Worm (Caenorhabditis elegans): Measurements from ENCODE around the gene Y53F4B.24.
"Not testable (repeated sequence)": the region's sequence is repeated elsewhere in the genome, so short reads cannot be mapped to it uniquely, and the experiment has no call there.

Y53F4B.24 gene

ce11 chrII:15143729-15144128 lies 9.5 kb upstream of the Y53F4B.24 start:
- TF ChIP-seq npax-4 (tag; optimal IDR thresholded peaks at IDR 0.05), result no peak
- TF ChIP-seq tbx-2 (tag; optimal IDR thresholded peaks at IDR 0.05), result no peak
- no peak for TF ChIP-seq ceh-30 (tag; optimal IDR thresholded peaks at IDR 0.05)
- no peak for TF ChIP-seq tbx-7 (tag; optimal IDR thresholded peaks at IDR 0.05)
- TF ChIP-seq F13H6.1 (tag; optimal IDR thresholded peaks at IDR 0.05), result no peak
- no peak for TF ChIP-seq nhr-11 (tag; optimal IDR thresholded peaks at IDR 0.05)
- TF ChIP-seq pqm-1 (tag; optimal IDR thresholded peaks at IDR 0.05), result no peak
- TF ChIP-seq dve-1 (tag; optimal IDR thresholded peaks at IDR 0.05), result no peak
- no peak for TF ChIP-seq sdc-2 (tag; optimal IDR thresholded peaks at IDR 0.05)
- no peak for TF ChIP-seq nhr-232 (tag; optimal IDR thresholded peaks at IDR 0.05)
- TF ChIP-seq pros-1 (tag; optimal IDR thresholded peaks at IDR 0.05), result no peak
- TF ChIP-seq elt-4 (tag; optimal IDR thresholded peaks at IDR 0.05), result no peak
- no peak for TF ChIP-seq hlh-8 (tag; optimal IDR thresholded peaks at IDR 0.05)
- no peak for TF ChIP-seq sox-2 (GFP tag; IDR thresholded peaks at IDR 0.05)
- no peak for TF ChIP-seq ceh-9 (tag; optimal IDR thresholded peaks at IDR 0.05)
- TF ChIP-seq Y22D7AL.16 (tag; optimal IDR thresholded peaks at IDR 0.05), result no peak
- no peak for TF ChIP-seq lim-6 (tag; optimal IDR thresholded peaks at IDR 0.05)
- no peak for TF ChIP-seq che-1 (tag; optimal IDR thresholded peaks at IDR 0.05)
- no peak for TF ChIP-seq ref-2 (tag; optimal IDR thresholded peaks at IDR 0.05)
- TF ChIP-seq ceh-18 (tag; optimal IDR thresholded peaks at IDR 0.05), result no peak

ce11 chrII:15140881-15141280 lies 6.6 kb upstream of the Y53F4B.24 start, which contains the start of gene Y53F4B.26:
Gene Y53F4B.26, minus strand, starts transcription at chrII:15140981.
- not testable (repeated sequence) for TF ChIP-seq rnt-1, ceh-48, ahr-1 (tag; optimal IDR thresholded peaks at IDR 0.05)

- TF ChIP-seq hlh-15 (tag; optimal IDR thresholded peaks at IDR 0.05) (no peak), hlh-8 (tag; optimal IDR thresholded peaks at IDR 0.05) (no peak), gmeb-2 (tag; optimal IDR thresholded peaks at IDR 0.05) (no peak), npax-4 (tag; optimal IDR thresholded peaks at IDR 0.05) (no peak), unc-55 (GFP tag; optimal IDR thresholded peaks at IDR 0.05) (no peak), pat-9 (tag; optimal IDR thresholded peaks at IDR 0.05) (no peak), odd-2 (tag; optimal IDR thresholded peaks at IDR 0.05) (no peak), ahr-1 (tag; optimal IDR thresholded peaks at IDR 0.05) (no peak), rnt-1 (tag; optimal IDR thresholded peaks at IDR 0.05) (no peak), eyg-1 (tag; optimal IDR thresholded peaks at IDR 0.05) (no peak), ceh-14 (tag; optimal IDR thresholded peaks at IDR 0.05) (no peak), nhr-11 (tag; optimal IDR thresholded peaks at IDR 0.05) (no peak), fkh-10 (GFP tag; optimal IDR thresholded peaks at IDR 0.05) (no peak), sox-2 (GFP tag; IDR thresholded peaks at IDR 0.05) (no peak), ztf-16 (tag; optimal IDR thresholded peaks at IDR 0.05) (no peak), Y22D7AL.16 (tag; optimal IDR thresholded peaks at IDR 0.05) (no peak), che-1 (tag; optimal IDR thresholded peaks at IDR 0.05) (no peak), ceh-48 (tag; optimal IDR thresholded peaks at IDR 0.05) (no peak), ceh-30 (tag; optimal IDR thresholded peaks at IDR 0.05) (no peak)
These were observed 1.7 kb upstream of the Y53F4B.24 start, which contains the start of gene Y53F4B.25 for ce11 chrII:15135886-15136285. Gene Y53F4B.25, plus strand, starts transcription at chrII:15136186.

- TF ChIP-seq ceh-31 (tag; optimal IDR thresholded peaks at IDR 0.05) (no peak), pax-1 (tag; optimal IDR thresholded peaks at IDR 0.05) (no peak), rnt-1 (tag; optimal IDR thresholded peaks at IDR 0.05) (no peak), ztf-16 (tag; optimal IDR thresholded peaks at IDR 0.05) (no peak), K02D7.2 (tag; optimal IDR thresholded peaks at IDR 0.05) (no peak), fkh-10 (GFP tag; optimal IDR thresholded peaks at IDR 0.05) (no peak), T23F11.4 (GFP tag; optimal IDR thresholded peaks at IDR 0.05) (no peak), ceh-24 (tag; optimal IDR thresholded peaks at IDR 0.05) (no peak), dmd-4 (tag; optimal IDR thresholded peaks at IDR 0.05; ENCODE audit: borderline replicate concordance) (no peak), odd-2 (tag; optimal IDR thresholded peaks at IDR 0.05) (no peak), ceh-6 (GFP tag; optimal IDR thresholded peaks at IDR 0.05) (no peak), hlh-15 (tag; optimal IDR thresholded peaks at IDR 0.05) (no peak), gmeb-2 (tag; optimal IDR thresholded peaks at IDR 0.05) (no peak), ets-4 (tag; optimal IDR thresholded peaks at IDR 0.05) (no peak), ref-2 (tag; optimal IDR thresholded peaks at IDR 0.05) (no peak), nhr-11 (tag; optimal IDR thresholded peaks at IDR 0.05) (no peak), F13H6.1 (tag; optimal IDR thresholded peaks at IDR 0.05) (no peak), dve-1 (tag; optimal IDR thresholded peaks at IDR 0.05) (no peak), ceh-9 (tag; optimal IDR thresholded peaks at IDR 0.05) (no peak)
These were observed 3.7 kb downstream of the Y53F4B.24 start, which contains the start of gene Y53F4B.62 for ce11 chrII:15130512-15130911. Gene Y53F4B.62, minus strand, starts transcription at chrII:15130612.

Data from whole organism, late embryonic.